Fruit fly (Drosophila melanogaster) whole organism, embryonic: ENCODE measurements around the gene SkpD.

Source experiments
- BtbVII ChIP-seq: fragments of 200-800 bp; sonication (Bioruptor generic); optimal IDR thresholded peaks from 3 replicates; lab custom pipeline; 2017; ENCODE audit warnings: missing biosample characterization, mild to moderate bottlenecking, missing genetic modification characterization
- CG10209 ChIP-seq: fragments of 200-800 bp; sonication (Bioruptor generic); optimal IDR thresholded peaks from 3 replicates; lab custom pipeline; 2017; ENCODE audit warnings: missing biosample characterization, mild to moderate bottlenecking, missing genetic modification characterization, missing genetic modification reagents
- CG11696 ChIP-seq: fragments of 200-800 bp; sonication (Bioruptor generic); IDR thresholded peaks from 2 replicates; pipeline ENCODE4 v1.3.6; 2022; ENCODE audit warnings: missing biosample characterization, missing genetic modification characterization
- CG12942 ChIP-seq: fragments of 200-800 bp; sonication (Bioruptor generic); optimal IDR thresholded peaks from 3 replicates; lab custom pipeline; 2016; ENCODE audit warnings: missing biosample characterization, missing genetic modification characterization
- CG14710 ChIP-seq: fragments of 200-800 bp; sonication (Bioruptor generic); optimal IDR thresholded peaks from 3 replicates; lab custom pipeline; 2019; ENCODE audit warnings: missing biosample characterization, mild to moderate bottlenecking, missing genetic modification characterization, moderate library complexity
- CG15479 ChIP-seq: fragments of 200-800 bp; sonication (Bioruptor generic); optimal IDR thresholded peaks from 3 replicates; lab custom pipeline; 2019; ENCODE audit warnings: missing biosample characterization, mild to moderate bottlenecking, missing genetic modification characterization, moderate library complexity
- CG15696 ChIP-seq: fragments of 200-800 bp; sonication (Bioruptor generic); optimal IDR thresholded peaks from 2 replicates; lab custom pipeline; 2019; ENCODE audit warnings: missing biosample characterization, mild to moderate bottlenecking, missing genetic modification characterization, moderate library complexity
- CG17359 ChIP-seq: fragments of 200-800 bp; sonication (Bioruptor generic); optimal IDR thresholded peaks from 3 replicates; lab custom pipeline; 2018; ENCODE audit warnings: missing biosample characterization, mild to moderate bottlenecking, missing genetic modification characterization, moderate library complexity
- CG17385 ChIP-seq: fragments of 200-800 bp; sonication (Bioruptor generic); optimal IDR thresholded peaks from 3 replicates; lab custom pipeline; 2018; ENCODE audit warnings: missing biosample characterization, mild to moderate bottlenecking, missing genetic modification characterization
- CG3163 ChIP-seq: fragments of 200-800 bp; sonication (Bioruptor generic); optimal IDR thresholded peaks from 3 replicates; lab custom pipeline; 2016; ENCODE audit warnings: missing biosample characterization, missing genetic modification characterization
- CG3281 ChIP-seq: fragments of 200-800 bp; sonication (Bioruptor generic); optimal IDR thresholded peaks from 3 replicates; lab custom pipeline; 2017; ENCODE audit warnings: missing biosample characterization, mild to moderate bottlenecking, missing genetic modification characterization
- CG4360 ChIP-seq: fragments of 200-800 bp; sonication (Bioruptor generic); IDR thresholded peaks from 2 replicates; pipeline ENCODE4 v1.3.6; 2022; ENCODE audit warnings: missing biosample characterization, missing genetic modification characterization
- CG6654 ChIP-seq: fragments of 200-800 bp; sonication (Bioruptor generic); optimal IDR thresholded peaks from 2 replicates; lab custom pipeline; 2017; ENCODE audit warnings: missing biosample characterization, mild to moderate bottlenecking, missing genetic modification characterization
- CG6689 ChIP-seq: fragments of 200-800 bp; sonication (Bioruptor generic); IDR thresholded peaks from 2 replicates; pipeline ENCODE4 v1.3.6; 2022; ENCODE audit warnings: missing biosample characterization, missing genetic modification characterization
- CG6813 ChIP-seq: fragments of 200-800 bp; sonication (Bioruptor generic); optimal IDR thresholded peaks from 2 replicates; lab custom pipeline; 2017; ENCODE audit warnings: missing biosample characterization, missing genetic modification characterization, mild to moderate bottlenecking, moderate library complexity, missing genetic modification reagents
- CG7963 ChIP-seq: fragments of 200-800 bp; sonication (Bioruptor generic); IDR thresholded peaks from 3 replicates; pipeline ENCODE4 v1.3.6; 2022; ENCODE audit warnings: missing biosample characterization, missing genetic modification characterization; ENCODE audit not compliant: partially characterized antibody
- CG8281 ChIP-seq: fragments of 200-800 bp; sonication (Bioruptor generic); optimal IDR thresholded peaks from 2 replicates; lab custom pipeline; 2018; ENCODE audit warnings: missing biosample characterization, mild to moderate bottlenecking, missing genetic modification characterization, moderate library complexity
- D ChIP-seq, 2 experiments: fragments of 200-800 bp in 1 of 2; fragments of >200 bp in 1 of 2; sonication (Bioruptor generic) in 1 of 2; optimal IDR thresholded peaks; 2 replicates in 1 of 2; 3 replicates in 1 of 2; lab custom pipeline; 2017; ENCODE audit warnings: mild to moderate bottlenecking in 1 of 2, missing biosample characterization in 1 of 2, missing genetic modification characterization in 1 of 2, missing genetic modification reagents in 1 of 2
- Fer2 ChIP-seq: fragments of 200-800 bp; sonication (Bioruptor generic); optimal IDR thresholded peaks from 2 replicates; lab custom pipeline; 2018; ENCODE audit warnings: missing biosample characterization, mild to moderate bottlenecking, missing genetic modification characterization, moderate library complexity
- Hey ChIP-seq: fragments of 200-800 bp; sonication (Bioruptor generic); optimal IDR thresholded peaks from 3 replicates; lab custom pipeline; 2018; ENCODE audit warnings: missing biosample characterization, mild to moderate bottlenecking, missing genetic modification characterization
- Med ChIP-seq: fragments of 200-800 bp; sonication (Bioruptor generic); peaks from one replicate; lab custom pipeline; 2016; ENCODE audit warnings: missing biosample characterization, missing genetic modification characterization, mild to moderate bottlenecking, inconsistent platforms, moderate library complexity
- NFAT ChIP-seq: fragments of 200-800 bp; sonication (Bioruptor generic); IDR thresholded peaks from 2 replicates; pipeline ENCODE4 v1.3.6; 2022; ENCODE audit warnings: missing biosample characterization, missing genetic modification characterization
- Trl ChIP-seq, 3 experiments: fragments of >200 bp in 2 of 3; fragments of 200-800 bp in 1 of 3; sonication (Bioruptor generic) in 1 of 3; optimal IDR thresholded peaks; 2 replicates in 1 of 3; 3 replicates in 2 of 3; lab custom pipeline; 2016 to 2017; ENCODE audit warnings: missing biosample characterization in 1 of 3, missing genetic modification characterization in 1 of 3
- ac ChIP-seq: fragments of 200-800 bp; sonication (Bioruptor generic); optimal IDR thresholded peaks from 3 replicates; lab custom pipeline; 2017; ENCODE audit warnings: missing biosample characterization, mild to moderate bottlenecking, missing genetic modification characterization
- cad ChIP-seq: fragments of >200 bp; optimal IDR thresholded peaks from 2 replicates; lab custom pipeline; 2017; ENCODE audit warnings: missing biosample characterization, missing genetic modification characterization
- cg ChIP-seq: fragments of 200-800 bp; sonication (Bioruptor generic); optimal IDR thresholded peaks from 3 replicates; lab custom pipeline; 2019; ENCODE audit warnings: missing biosample characterization, mild to moderate bottlenecking, missing genetic modification characterization, moderate library complexity
- ci ChIP-seq: fragments of 200-800 bp; sonication (Bioruptor generic); IDR thresholded peaks from 3 replicates; pipeline ENCODE4 v1.3.6; 2022; ENCODE audit warnings: missing biosample characterization, missing genetic modification characterization
- dmrt11E ChIP-seq: fragments of 200-800 bp; sonication (Bioruptor generic); optimal IDR thresholded peaks from 3 replicates; lab custom pipeline; 2018; ENCODE audit warnings: missing biosample characterization, mild to moderate bottlenecking, missing genetic modification characterization, moderate library complexity
- ftz-f1 ChIP-seq: fragments of 200-800 bp; sonication (Bioruptor generic); optimal IDR thresholded peaks from 2 replicates; lab custom pipeline; 2016; ENCODE audit warnings: missing biosample characterization, missing genetic modification characterization
- fu2 ChIP-seq: fragments of 200-800 bp; sonication (Bioruptor generic); optimal IDR thresholded peaks from 2 replicates; lab custom pipeline; 2016; ENCODE audit warnings: missing biosample characterization, missing genetic modification characterization
- gfzf ChIP-seq: fragments of 200-800 bp; sonication (Bioruptor generic); optimal IDR thresholded peaks from 2 replicates; lab custom pipeline; 2016; ENCODE audit warnings: missing biosample characterization, mild to moderate bottlenecking, missing genetic modification characterization, moderate library complexity
- lilli ChIP-seq: fragments of 200-800 bp; sonication (Bioruptor generic); optimal IDR thresholded peaks from 3 replicates; lab custom pipeline; 2016; ENCODE audit warnings: missing biosample characterization, missing genetic modification characterization
- nerfin-1 ChIP-seq: fragments of 200-800 bp; sonication (Bioruptor generic); optimal IDR thresholded peaks from 3 replicates; lab custom pipeline; 2019; ENCODE audit warnings: missing biosample characterization, mild to moderate bottlenecking, missing genetic modification characterization, moderate library complexity
- pros ChIP-seq: fragments of 200-800 bp; sonication (Bioruptor generic); optimal IDR thresholded peaks from 3 replicates; lab custom pipeline; 2019; ENCODE audit warnings: missing biosample characterization, mild to moderate bottlenecking, missing genetic modification characterization, moderate library complexity
- sens ChIP-seq: fragments of 200-800 bp; sonication (Bioruptor generic); peaks from one replicate; lab custom pipeline; 2016; ENCODE audit warnings: missing biosample characterization, missing genetic modification characterization
- sens-2 ChIP-seq: fragments of 200-800 bp; sonication (Bioruptor generic); IDR thresholded peaks from 2 replicates; pipeline ENCODE4 v1.3.6; 2022; ENCODE audit warnings: missing biosample characterization, missing genetic modification characterization
- tgo ChIP-seq: fragments of 200-800 bp; sonication (Bioruptor generic); IDR thresholded peaks from 3 replicates; pipeline ENCODE4 v1.3.6; 2022; ENCODE audit warnings: missing biosample characterization, missing genetic modification characterization
- tll ChIP-seq, 2 experiments: fragments of 200-800 bp in 1 of 2; fragments of >200 bp in 1 of 2; sonication (Bioruptor generic) in 1 of 2; optimal IDR thresholded peaks; 2 replicates each; lab custom pipeline; 2017 to 2019; ENCODE audit warnings: missing biosample characterization in 2 of 2, missing genetic modification characterization in 2 of 2, mild to moderate bottlenecking in 1 of 2, moderate library complexity in 1 of 2
- vvl ChIP-seq: fragments of 200-800 bp; sonication (Bioruptor generic); IDR thresholded peaks from 2 replicates; pipeline ENCODE4 v1.3.6; 2022; ENCODE audit warnings: missing biosample characterization, missing genetic modification characterization
- zen ChIP-seq: fragments of 200-800 bp; sonication (Bioruptor generic); optimal IDR thresholded peaks from 3 replicates; lab custom pipeline; 2018; ENCODE audit warnings: missing biosample characterization, mild to moderate bottlenecking, missing genetic modification characterization, moderate library complexity

SkpD gene

dm6 chrX:19785403-19785802 lies 27.1 kb upstream of the SkpD start (continued):
- TF ChIP-seq lilli (GFP tag; lab: Kevin White, UChicago): no peak

DNA sequence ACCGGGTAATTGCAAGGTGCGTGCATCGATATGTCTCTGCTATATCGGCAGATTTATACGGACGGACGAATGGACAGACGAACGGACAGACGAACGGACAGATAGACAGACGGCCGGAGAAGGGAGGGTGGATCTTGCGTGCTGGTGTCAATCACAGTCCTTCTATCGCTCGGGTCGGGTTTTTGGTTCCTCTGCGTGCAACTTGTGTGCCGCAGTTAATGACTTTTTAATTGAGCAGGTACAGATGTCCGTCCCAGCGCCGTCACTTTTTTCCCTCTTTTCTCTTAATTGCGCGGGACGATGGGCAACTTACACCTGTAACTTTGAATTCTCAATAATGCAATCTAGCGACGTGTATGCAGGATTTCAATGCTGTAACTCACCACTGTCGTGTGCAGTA lies 25.7 kb upstream of the SkpD start:
- peak; percentile 12 for TF ChIP-seq CG10209
- no peak for TF ChIP-seq dmrt11E
- no peak for TF ChIP-seq CG6689 (GFP tag; lab: Robert Waterston, UW)
- peak; percentile 99 for TF ChIP-seq zen (tag; lab: Kevin White, UChicago)
- peak in 1 of 2 experiments; percentile 81 for TF ChIP-seq tll (GFP tag; optimal IDR thresholded peaks at IDR 0.05; lab: Kevin White, UChicago)
- TF ChIP-seq Fer2 (tag; lab: Kevin White, UChicago): no peak
- TF ChIP-seq, all 482 proteins: peak for 3

dm6 chrX:19787921-19788620 lies 24.5 kb upstream of the SkpD start:
- TF ChIP-seq CG17385 (peak; percentile 94), CG4360 (GFP tag; lab: Robert Waterston, UW) (peak; percentile 89), CG14710 (peak; percentile 5), ci (0 out of 3 replicates have a peak, but pooled peaks have one; percentile 30), dmrt11E (peak; percentile 30), Med (GFP tag; lab: Kevin White, UChicago) (peak; percentile 29), CG15696 (tag; lab: Kevin White, UChicago) (peak; percentile 44), CG12942 (no peak), tgo (GFP tag; lab: Robert Waterston, UW) (no peak), pros (peak; percentile 87), CG8281 (tag; lab: Kevin White, UChicago) (no peak), CG6813 (GFP tag; lab: Kevin White, UChicago) (peak; percentile 4), ftz-f1 (no peak), BtbVII (GFP tag; lab: Kevin White, UChicago) (no peak), CG3163 (GFP tag; lab: Kevin White, UChicago) (peak; percentile 77), vvl (GFP tag; lab: Robert Waterston, UW) (peak; percentile 27; the same call in 1 of the 2 replicates), CG15479 (peak; percentile 73), CG17359 (tag; lab: Kevin White, UChicago) (no peak), gfzf (no peak), sens (GFP tag; lab: Kevin White, UChicago) (peak; percentile 71), ac (GFP tag; lab: Kevin White, UChicago) (peak; percentile 53), NFAT (GFP tag; lab: Robert Waterston, UW) (no peak)

DNA sequence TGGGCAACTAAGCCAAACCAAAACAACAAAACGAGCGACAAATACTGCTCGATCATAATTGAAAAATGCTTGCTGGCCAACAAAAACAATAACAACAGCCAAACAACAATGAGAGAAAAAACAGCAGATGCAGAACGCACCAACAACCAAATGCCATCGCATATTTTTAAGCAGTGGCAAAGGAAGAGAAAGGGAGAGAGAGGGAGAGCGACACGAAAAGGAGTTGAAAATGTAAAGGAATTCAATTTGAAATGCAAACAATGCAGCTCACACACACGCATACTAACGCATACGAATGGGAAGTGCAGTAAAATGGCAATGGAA lies 23.9 kb upstream of the SkpD start:
- peak in 1 of 2 experiments; percentile 3 for TF ChIP-seq Trl (optimal IDR thresholded peaks at IDR 0.05; lab: Kevin White, UChicago)
- TF ChIP-seq Trl (GFP tag; optimal IDR thresholded peaks at IDR 0.05; lab: Kevin White, UChicago): no peak
- TF ChIP-seq CG6654 (GFP tag; lab: Kevin White, UChicago): no peak
- peak; percentile 62 for TF ChIP-seq nerfin-1 (tag; lab: Kevin White, UChicago)
- peak; percentile 17 for TF ChIP-seq cg (GFP tag; lab: Kevin White, UChicago)
- no peak for TF ChIP-seq CG11696 (GFP tag; lab: Robert Waterston, UW)
- TF ChIP-seq cad (GFP tag; lab: Kevin White, UChicago): no peak
- peak; percentile 71 for TF ChIP-seq D (optimal IDR thresholded peaks at IDR 0.05; lab: Kevin White, UChicago)
- no peak for TF ChIP-seq D (GFP tag; optimal IDR thresholded peaks at IDR 0.05; lab: Kevin White, UChicago)
- no peak for TF ChIP-seq fu2 (GFP tag; lab: Kevin White, UChicago)
- no peak for TF ChIP-seq Hey (tag; lab: Kevin White, UChicago)
- TF ChIP-seq CG3281 (GFP tag; lab: Kevin White, UChicago): no peak
- TF ChIP-seq Med (GFP tag; lab: Kevin White, UChicago): peak; percentile 42
- peak; percentile 67 for TF ChIP-seq CG4360 (GFP tag; lab: Robert Waterston, UW)
- no peak for TF ChIP-seq sens-2 (GFP tag; lab: Robert Waterston, UW)
- TF ChIP-seq CG7963 (GFP tag; lab: Robert Waterston, UW): 0 out of 3 replicates have a peak, but pooled peaks have one; percentile 13
- TF ChIP-seq, all 482 proteins: peak for 7
